Worm (Caenorhabditis elegans): ENCODE measurements around the gene srd-59.

DNA sequence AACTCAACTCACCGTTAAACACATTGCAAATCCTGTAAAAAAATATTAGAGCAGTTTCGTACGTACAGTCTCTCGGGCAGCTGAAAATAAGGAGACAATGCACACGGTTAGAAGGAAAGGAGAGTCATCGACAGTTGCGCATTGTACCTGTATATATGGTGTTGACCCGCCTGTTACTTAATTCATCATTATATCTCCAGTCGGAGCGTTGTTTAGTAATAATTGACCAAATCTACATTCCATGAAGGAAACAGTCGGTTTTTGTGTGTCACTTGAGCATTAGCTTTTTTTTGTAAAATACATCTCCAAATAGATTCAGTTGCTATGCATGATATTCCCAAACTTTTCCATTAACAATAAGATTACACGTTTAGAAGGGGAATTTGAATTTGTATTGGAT lies 44.0 kb upstream of the srd-59 start, which contains the start of gene C27H5.12:
- TF ChIP-seq cog-1 (tag; optimal IDR thresholded peaks at IDR 0.05) (no peak), ref-1 (GFP tag; conservative IDR thresholded peaks at IDR 0.05) (no peak), klf-2 (GFP tag; conservative IDR thresholded peaks at IDR 0.05) (no peak), tab-1 (GFP tag; IDR thresholded peaks at IDR 0.05) (no peak), T22C8.4 (GFP tag; IDR thresholded peaks at IDR 0.05) (no peak), ztf-23 (GFP tag; IDR thresholded peaks at IDR 0.05) (no peak)

Data from whole organism, midembryonic.